Worm (Caenorhabditis elegans) whole organism, L3 larva: ENCODE data around the gene srj-26.
"Not testable (repeated sequence)": the region's sequence is repeated elsewhere in the genome, so short reads cannot be mapped to it uniquely, and the experiment has no call there.

Experiments
- ZK546.5 ChIP-seq: sonication (generic microtip); optimal IDR thresholded peaks from 2 replicates; lab custom pipeline; 2017; ENCODE audit warnings: missing biosample characterization, missing genetic modification characterization
- ama-1 ChIP-seq: fragments of 150-350 bp; optimal IDR thresholded peaks from 2 replicates; lab custom pipeline; 2018
- ceh-82 ChIP-seq: fragments of 150-350 bp; optimal IDR thresholded peaks from 2 replicates; lab custom pipeline; 2014; ENCODE audit warnings: missing biosample characterization, missing genetic modification characterization
- fos-1 ChIP-seq: fragments of 150-350 bp; optimal IDR thresholded peaks from 2 replicates; lab custom pipeline; 2014; ENCODE audit warnings: missing biosample characterization, missing genetic modification characterization
- mdl-1 ChIP-seq: fragments of 150-350 bp; optimal IDR thresholded peaks from 2 replicates; lab custom pipeline; 2014; ENCODE audit warnings: missing biosample characterization, missing genetic modification characterization
- nhr-76 ChIP-seq: fragments of 150-350 bp; sonication (generic microtip); optimal IDR thresholded peaks from 5 replicates; lab custom pipeline; 2014; ENCODE audit warnings: missing biosample characterization, missing genetic modification characterization
- sea-2 ChIP-seq: fragments of 150-350 bp; sonication (generic microtip); optimal IDR thresholded peaks from 4 replicates; lab custom pipeline; 2014; ENCODE audit warnings: missing biosample characterization, missing genetic modification reagents, missing genetic modification characterization
- snpc-4 ChIP-seq: fragments of 150-350 bp; optimal IDR thresholded peaks from 2 replicates; lab custom pipeline; 2014; ENCODE audit warnings: missing biosample characterization, missing genetic modification characterization

DNA sequence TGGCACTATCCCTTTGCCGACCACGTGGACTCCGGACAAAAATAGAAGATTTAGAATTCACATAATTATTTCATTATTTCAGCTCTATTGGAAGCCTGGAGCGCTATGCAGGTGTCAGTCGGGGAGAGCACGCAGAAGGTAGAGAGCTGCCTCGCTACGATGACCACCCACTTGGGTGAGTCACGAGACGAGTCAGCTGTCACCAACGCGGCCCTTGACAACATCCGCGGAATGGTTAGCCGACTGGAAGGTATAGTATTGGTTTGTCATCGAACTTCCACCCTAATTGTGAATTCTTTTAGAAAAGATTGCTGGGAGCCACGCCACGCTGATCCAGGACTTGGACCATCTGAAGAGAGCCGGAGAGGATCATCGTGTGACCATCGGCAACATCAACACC lies 18.6 kb downstream of the srj-26 start, which contains the start of gene ZK262.9:
- not testable (repeated sequence) for TF ChIP-seq ama-1 (lab: Kevin White, UChicago); snpc-4 (tag; lab: Kevin White, UChicago); mdl-1 (tag; lab: Kevin White, UChicago); fos-1 (tag; lab: Kevin White, UChicago); sea-2 (GFP tag; lab: Kevin White, UChicago); ceh-82; ZK546.5 (tag; lab: Kevin White, UChicago); nhr-76
